Worm (Caenorhabditis elegans) whole organism, early embryonic: Measurements from ENCODE around the gene gpa-11.

Experiments used
- B0310.2 ChIP-seq: sonication (generic microtip); optimal IDR thresholded peaks from 2 replicates; lab custom pipeline; 2016; ENCODE audit warnings: mild to moderate bottlenecking, missing genetic modification characterization, missing compliant biosample characterization
- ama-1 ChIP-seq: fragments of 150-350 bp; optimal IDR thresholded peaks from 2 replicates; lab custom pipeline; 2014
- ceh-36 ChIP-seq: sonication (generic microtip); optimal IDR thresholded peaks from 2 replicates; lab custom pipeline; 2016; ENCODE audit warnings: missing genetic modification characterization, inconsistent platforms, missing compliant biosample characterization
- ets-7 ChIP-seq: sonication (generic microtip); optimal IDR thresholded peaks from 2 replicates; lab custom pipeline; 2016; ENCODE audit warnings: missing genotype, missing genetic modification characterization, missing compliant biosample characterization
- flt-1 ChIP-seq: fragments of 200-800 bp; sonication (Bioruptor generic); IDR thresholded peaks from 2 replicates; pipeline ENCODE4 v1.3.6; 2022; ENCODE audit warnings: missing genetic modification characterization, missing compliant biosample characterization
- hmbx-1 ChIP-seq: sonication (generic microtip); optimal IDR thresholded peaks from 2 replicates; lab custom pipeline; 2016; ENCODE audit warnings: mild to moderate bottlenecking, missing genetic modification characterization, missing compliant biosample characterization
- hmg-4 ChIP-seq: fragments of 200-800 bp; sonication (Bioruptor generic); optimal IDR thresholded peaks from 2 replicates; lab custom pipeline; 2018; ENCODE audit warnings: mild to moderate bottlenecking, missing genetic modification characterization, missing compliant biosample characterization
- hnd-1 ChIP-seq: sonication (generic microtip); optimal IDR thresholded peaks from 2 replicates; lab custom pipeline; 2016; ENCODE audit warnings: missing genetic modification characterization, missing compliant biosample characterization
- pes-1 ChIP-seq: fragments of 200-800 bp; sonication (Bioruptor generic); IDR thresholded peaks from 2 replicates; pipeline ENCODE4 v1.3.6; 2022; ENCODE audit warnings: missing genetic modification reagents, missing genetic modification characterization, missing compliant biosample characterization
- scrt-1 ChIP-seq: fragments of 200-800 bp; sonication (Bioruptor generic); IDR thresholded peaks from 2 replicates; pipeline ENCODE4 v1.3.6; 2022; ENCODE audit warnings: missing genetic modification characterization, missing compliant biosample characterization
- sea-1 ChIP-seq: fragments of 200-800 bp; sonication (Bioruptor generic); conservative IDR thresholded peaks from 2 replicates; pipeline ENCODE4 v1.3.6; 2022; ENCODE audit warnings: missing genetic modification characterization, missing compliant biosample characterization
- tbx-37 ChIP-seq: fragments of 200-800 bp; sonication (Bioruptor generic); conservative IDR thresholded peaks from 2 replicates; pipeline ENCODE4 v1.3.6; 2022; ENCODE audit warnings: missing genetic modification reagents, missing genetic modification characterization, missing compliant biosample characterization
- tra-4 ChIP-seq: sonication (generic microtip); optimal IDR thresholded peaks from 2 replicates; lab custom pipeline; 2017; ENCODE audit warnings: missing genetic modification characterization, missing compliant biosample characterization

ce11 chrII:4226598-4227096 lies 20.4 kb upstream of the gpa-11 start, which contains the start of gene C16A11.4:
- TF ChIP-seq flt-1 (GFP tag; lab: Robert Waterston, UW), result no peak
- TF ChIP-seq ama-1 (lab: Kevin White, UChicago), result no peak
- no peak for TF ChIP-seq tra-4
- TF ChIP-seq hnd-1 (tag; lab: Kevin White, UChicago), result no peak
- TF ChIP-seq hmbx-1 (tag; lab: Kevin White, UChicago), result no peak
- TF ChIP-seq tbx-37, result no peak
- TF ChIP-seq sea-1, result no peak
- no peak for TF ChIP-seq scrt-1 (GFP tag; lab: Robert Waterston, UW)
- TF ChIP-seq B0310.2 (tag; lab: Kevin White, UChicago), result no peak
- TF ChIP-seq pes-1 (GFP tag; lab: Robert Waterston, UW), result no peak
- TF ChIP-seq hmg-4 (GFP tag; lab: Kevin White, UChicago), result no peak
- no peak for TF ChIP-seq ceh-36 (tag; lab: Kevin White, UChicago)
- TF ChIP-seq ets-7, result no peak
